Worm (Caenorhabditis elegans): Measurements from ENCODE around the gene R10D12.13.

- TF ChIP-seq ama-1 (optimal IDR thresholded peaks at IDR 0.05), result no peak
- TF ChIP-seq lin-38 (GFP tag; IDR thresholded peaks at IDR 0.05), result no peak
- TF ChIP-seq unc-62 (GFP tag; optimal IDR thresholded peaks at IDR 0.05 in 1 of 2), result no peak
- no peak for TF ChIP-seq unc-62 (tag; optimal IDR thresholded peaks at IDR 0.05)
- TF ChIP-seq mxl-3 (GFP tag; optimal IDR thresholded peaks at IDR 0.05), result no peak
- no peak for TF ChIP-seq pha-4 (GFP tag; IDR thresholded peaks at IDR 0.05)
- no peak for TF ChIP-seq pha-4 (tag; optimal IDR thresholded peaks at IDR 0.05)
- no peak for TF ChIP-seq lin-39 (tag; optimal IDR thresholded peaks at IDR 0.05)
- no peak for TF ChIP-seq Y105C5A.15 (GFP tag; IDR thresholded peaks at IDR 0.05)
Measured at ce11 chrV:13980807-13981206, 18.6 kb downstream of the R10D12.13 start, which contains the start of gene eol-1.

All from whole organism, L4 larva.